Worm (Caenorhabditis elegans) whole organism, early embryonic: ENCODE results near the gene M02B1.4.

Source experiments
- F13C5.2 ChIP-seq: sonication (generic microtip); optimal IDR thresholded peaks from 2 replicates; lab custom pipeline; 2017; ENCODE audit warnings: mild to moderate bottlenecking, missing genetic modification characterization, inconsistent platforms, missing compliant biosample characterization
- aly-1 ChIP-seq: sonication (generic microtip); optimal IDR thresholded peaks from 2 replicates; lab custom pipeline; 2016; ENCODE audit warnings: missing genetic modification characterization, missing compliant biosample characterization
- ama-1 ChIP-seq: fragments of 150-350 bp; optimal IDR thresholded peaks from 2 replicates; lab custom pipeline; 2014
- hmbx-1 ChIP-seq: sonication (generic microtip); optimal IDR thresholded peaks from 2 replicates; lab custom pipeline; 2016; ENCODE audit warnings: mild to moderate bottlenecking, missing genetic modification characterization, missing compliant biosample characterization
- hmg-4 ChIP-seq: fragments of 200-800 bp; sonication (Bioruptor generic); optimal IDR thresholded peaks from 2 replicates; lab custom pipeline; 2018; ENCODE audit warnings: mild to moderate bottlenecking, missing genetic modification characterization, missing compliant biosample characterization
- sea-1 ChIP-seq: fragments of 200-800 bp; sonication (Bioruptor generic); conservative IDR thresholded peaks from 2 replicates; pipeline ENCODE4 v1.3.6; 2022; ENCODE audit warnings: missing genetic modification characterization, missing compliant biosample characterization
- tbx-11 ChIP-seq: fragments of 200-800 bp; sonication (Bioruptor generic); IDR thresholded peaks from 2 replicates; pipeline ENCODE4 v1.3.6; 2022; ENCODE audit warnings: missing genetic modification characterization, missing compliant biosample characterization

- TF ChIP-seq ama-1 (lab: Kevin White, UChicago) (no peak), tbx-11 (no peak), hmbx-1 (tag; lab: Kevin White, UChicago) (no peak), hmg-4 (GFP tag; lab: Kevin White, UChicago) (no peak), aly-1 (no peak), sea-1 (GFP tag; lab: Robert Waterston, UW) (no peak), F13C5.2 (tag; lab: Kevin White, UChicago) (no peak)
Observed at ce11 chrIV:12831609-12832500, 6.7 kb upstream of the M02B1.4 start.
